Fruit fly (Drosophila melanogaster): ENCODE results near the gene TyrRII.

DNA sequence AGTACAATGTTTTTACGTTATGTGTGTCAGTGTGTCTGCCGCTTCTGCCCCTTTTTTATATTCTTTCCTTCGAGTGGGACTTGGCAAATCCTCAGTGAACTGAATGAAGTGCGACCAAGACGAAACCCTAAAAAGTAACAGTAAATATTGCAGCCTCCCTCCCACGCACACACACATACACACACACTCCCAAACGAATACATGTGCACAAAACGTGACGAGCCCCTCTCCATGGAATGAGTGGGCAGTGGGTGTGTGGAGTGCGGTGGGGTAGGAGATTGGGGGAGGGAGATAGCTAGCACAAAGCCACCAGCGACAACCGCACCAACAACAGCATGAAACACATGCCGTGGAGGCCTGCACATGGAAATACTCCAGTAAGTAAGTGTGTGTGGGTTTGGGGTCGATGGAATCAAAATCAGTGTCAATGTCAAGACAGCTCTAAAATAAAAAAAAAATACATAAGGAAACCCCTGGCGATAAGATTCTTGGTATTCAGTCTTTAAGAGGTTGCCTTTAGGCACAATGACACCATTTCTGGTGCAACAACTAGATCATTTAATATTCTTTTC, 21.6 kb upstream of the TyrRII start:
- TF ChIP-seq psq (optimal IDR thresholded peaks at IDR 0.05) (no peak), Myc (optimal IDR thresholded peaks at IDR 0.05) (no peak), Sin3A (optimal IDR thresholded peaks at IDR 0.05) (no peak)

All from Kc167 (cell line).